Fruit fly (Drosophila melanogaster) whole organism, embryonic: ENCODE data around the gene CG11307.

Experiments used
- Asciz ChIP-seq: fragments of 200-800 bp; sonication (Bioruptor generic); optimal IDR thresholded peaks from 2 replicates; lab custom pipeline; 2017; ENCODE audit warnings: missing biosample characterization, mild to moderate bottlenecking, missing genetic modification characterization, missing genetic modification reagents
- CG1024 ChIP-seq: fragments of 200-800 bp; sonication (Bioruptor generic); IDR thresholded peaks from 2 replicates; pipeline ENCODE4 v1.3.6; 2022; ENCODE audit warnings: missing biosample characterization, missing genetic modification characterization
- CG11504 ChIP-seq: fragments of 200-800 bp; sonication (Bioruptor generic); optimal IDR thresholded peaks from 3 replicates; lab custom pipeline; 2019; ENCODE audit warnings: missing biosample characterization, mild to moderate bottlenecking, missing genetic modification characterization, moderate library complexity
- CG12155 ChIP-seq: fragments of 200-800 bp; sonication (Bioruptor generic); optimal IDR thresholded peaks from 3 replicates; lab custom pipeline; 2016; ENCODE audit warnings: missing biosample characterization, missing genetic modification characterization
- CG12219 ChIP-seq: fragments of 200-800 bp; sonication (Bioruptor generic); optimal IDR thresholded peaks from 3 replicates; lab custom pipeline; 2018; ENCODE audit warnings: missing biosample characterization, mild to moderate bottlenecking, missing genetic modification characterization
- CG13624 ChIP-seq: fragments of 200-800 bp; sonication (Bioruptor generic); optimal IDR thresholded peaks from 2 replicates; lab custom pipeline; 2016; ENCODE audit warnings: missing biosample characterization, missing genetic modification characterization
- CG1603 ChIP-seq: fragments of 200-800 bp; sonication (Bioruptor generic); optimal IDR thresholded peaks from 2 replicates; lab custom pipeline; 2019; ENCODE audit warnings: missing biosample characterization, mild to moderate bottlenecking, missing genetic modification characterization, moderate library complexity
- CG17802 ChIP-seq: fragments of 200-800 bp; sonication (Bioruptor generic); optimal IDR thresholded peaks from 2 replicates; lab custom pipeline; 2018; ENCODE audit warnings: missing biosample characterization, mild to moderate bottlenecking, missing genetic modification characterization, moderate library complexity
- CG17829 ChIP-seq: fragments of 200-800 bp; optimal IDR thresholded peaks from 2 replicates; lab custom pipeline; 2019; ENCODE audit warnings: missing biosample characterization, mild to moderate bottlenecking, missing genetic modification characterization, moderate library complexity
- CG32532 ChIP-seq: fragments of 200-800 bp; sonication (Bioruptor generic); IDR thresholded peaks from 2 replicates; pipeline ENCODE4 v1.3.6; 2022; ENCODE audit warnings: missing biosample characterization, missing genetic modification characterization
- CG34224 ChIP-seq: fragments of 200-800 bp; sonication (Bioruptor generic); IDR thresholded peaks from 3 replicates; pipeline ENCODE4 v1.3.6; 2022; ENCODE audit warnings: missing biosample characterization, missing genetic modification characterization; ENCODE audit not compliant: partially characterized antibody
- CG3995 ChIP-seq: fragments of 200-800 bp; sonication (Bioruptor generic); optimal IDR thresholded peaks from 3 replicates; lab custom pipeline; 2016; ENCODE audit warnings: missing biosample characterization, missing genetic modification characterization
- CG6272 ChIP-seq: fragments of 200-800 bp; sonication (Bioruptor generic); IDR thresholded peaks from 2 replicates; pipeline ENCODE4 v1.3.6; 2022; ENCODE audit warnings: missing biosample characterization, missing genetic modification characterization
- CG8924 ChIP-seq: fragments of 200-800 bp; optimal IDR thresholded peaks from 3 replicates; lab custom pipeline; 2019; ENCODE audit warnings: missing biosample characterization, mild to moderate bottlenecking, missing genetic modification characterization, moderate library complexity
- CG8944 ChIP-seq: fragments of 200-800 bp; sonication (Bioruptor generic); optimal IDR thresholded peaks from 3 replicates; lab custom pipeline; 2016; ENCODE audit warnings: missing biosample characterization, missing genetic modification characterization
- CG9727 ChIP-seq: fragments of 200-800 bp; sonication (Bioruptor generic); optimal IDR thresholded peaks from 3 replicates; lab custom pipeline; 2017; ENCODE audit warnings: missing biosample characterization, mild to moderate bottlenecking, missing genetic modification characterization
- Camta ChIP-seq: fragments of 200-800 bp; sonication (Bioruptor generic); optimal IDR thresholded peaks from 2 replicates; lab custom pipeline; 2016; ENCODE audit warnings: missing biosample characterization, missing genetic modification characterization
- CoRest ChIP-seq: fragments of 200-800 bp; sonication (Bioruptor generic); optimal IDR thresholded peaks from 3 replicates; lab custom pipeline; 2018; ENCODE audit warnings: missing biosample characterization, mild to moderate bottlenecking, missing genetic modification characterization, moderate library complexity
- Doc3 ChIP-seq: fragments of 200-800 bp; sonication (Bioruptor generic); IDR thresholded peaks from 3 replicates; pipeline ENCODE4 v1.3.6; 2022; ENCODE audit warnings: missing biosample characterization, missing genetic modification characterization; ENCODE audit not compliant: partially characterized antibody
- Ets97D ChIP-seq: fragments of 200-800 bp; sonication (Bioruptor generic); optimal IDR thresholded peaks from 3 replicates; lab custom pipeline; 2016; ENCODE audit warnings: missing biosample characterization, missing genetic modification characterization
- HLHmδ ChIP-seq: fragments of 200-800 bp; sonication (Bioruptor generic); optimal IDR thresholded peaks from 2 replicates; lab custom pipeline; 2018; ENCODE audit warnings: missing biosample characterization, mild to moderate bottlenecking, missing genetic modification characterization, moderate library complexity
- HmgZ ChIP-seq: fragments of 200-800 bp; sonication (Bioruptor generic); optimal IDR thresholded peaks from 2 replicates; lab custom pipeline; 2018; ENCODE audit warnings: missing biosample characterization, mild to moderate bottlenecking, missing genetic modification characterization
- Lhr ChIP-seq: fragments of 200-800 bp; sonication (Bioruptor generic); optimal IDR thresholded peaks from 3 replicates; lab custom pipeline; 2017; ENCODE audit warnings: mild to moderate bottlenecking, missing biosample characterization, missing genetic modification reagents, missing genetic modification characterization
- MBD-R2 ChIP-seq: fragments of 200-800 bp; sonication (Bioruptor generic); IDR thresholded peaks from 2 replicates; pipeline ENCODE4 v1.3.6; 2022; ENCODE audit warnings: missing biosample characterization, missing genetic modification characterization
- MESR4 ChIP-seq: fragments of 200-800 bp; sonication (Bioruptor generic); optimal IDR thresholded peaks from 2 replicates; lab custom pipeline; 2018; ENCODE audit warnings: missing biosample characterization, mild to moderate bottlenecking, missing genetic modification characterization, moderate library complexity
- Med ChIP-seq: fragments of 200-800 bp; sonication (Bioruptor generic); peaks from one replicate; lab custom pipeline; 2016; ENCODE audit warnings: missing biosample characterization, missing genetic modification characterization, mild to moderate bottlenecking, inconsistent platforms, moderate library complexity
- Opbp ChIP-seq: fragments of 200-800 bp; sonication (Bioruptor generic); IDR thresholded peaks from 3 replicates; pipeline ENCODE4 v1.3.6; 2022; ENCODE audit warnings: missing biosample characterization, missing genetic modification characterization; ENCODE audit not compliant: partially characterized antibody
- Rfx ChIP-seq: fragments of 200-800 bp; sonication (Bioruptor generic); IDR thresholded peaks from 2 replicates; pipeline ENCODE4 v1.3.6; 2022; ENCODE audit warnings: missing biosample characterization, missing genetic modification characterization
- Sry-δ ChIP-seq: fragments of 200-800 bp; sonication (Bioruptor generic); optimal IDR thresholded peaks from 2 replicates; lab custom pipeline; 2016; ENCODE audit warnings: missing biosample characterization, missing genetic modification characterization
- Ssrp ChIP-seq: fragments of 200-800 bp; sonication (Bioruptor generic); optimal IDR thresholded peaks from 2 replicates; lab custom pipeline; 2018; ENCODE audit warnings: missing biosample characterization, mild to moderate bottlenecking, missing genetic modification characterization, moderate library complexity
- Xrp1 ChIP-seq: fragments of 200-800 bp; sonication (Bioruptor generic); IDR thresholded peaks from 2 replicates; pipeline ENCODE4 v1.3.6; 2022; ENCODE audit warnings: missing biosample characterization, missing genetic modification characterization
- ap ChIP-seq: fragments of 200-800 bp; sonication (Bioruptor generic); IDR thresholded peaks from 2 replicates; pipeline ENCODE4 v1.3.6; 2022; ENCODE audit warnings: missing biosample characterization, missing genetic modification characterization
- ase ChIP-seq: fragments of 200-800 bp; sonication (Bioruptor generic); IDR thresholded peaks from 3 replicates; pipeline ENCODE4 v1.3.6; 2022; ENCODE audit warnings: missing biosample characterization, missing genetic modification characterization
- cad ChIP-seq: fragments of >200 bp; optimal IDR thresholded peaks from 2 replicates; lab custom pipeline; 2017; ENCODE audit warnings: missing biosample characterization, missing genetic modification characterization
- caup ChIP-seq: fragments of 200-800 bp; sonication (Bioruptor generic); optimal IDR thresholded peaks from 3 replicates; lab custom pipeline; 2017; ENCODE audit warnings: missing biosample characterization, mild to moderate bottlenecking, missing genetic modification characterization, moderate library complexity; ENCODE audit not compliant: severe bottlenecking
- da ChIP-seq: fragments of 200-800 bp; sonication (Bioruptor generic); optimal IDR thresholded peaks from 2 replicates; lab custom pipeline; 2016; ENCODE audit warnings: missing biosample characterization, missing genetic modification characterization
- dan ChIP-seq: fragments of 200-800 bp; sonication (Bioruptor generic); IDR thresholded peaks from 2 replicates; pipeline ENCODE4 v1.3.6; 2022; ENCODE audit warnings: missing biosample characterization, missing genetic modification characterization
- ewg ChIP-seq: fragments of 200-800 bp; sonication (Bioruptor generic); optimal IDR thresholded peaks from 3 replicates; lab custom pipeline; 2017; ENCODE audit warnings: mild to moderate bottlenecking, missing biosample characterization, missing genetic modification reagents, missing genetic modification characterization
- gro ChIP-seq: fragments of 200-800 bp; sonication (Bioruptor generic); optimal IDR thresholded peaks from 2 replicates; lab custom pipeline; 2016; ENCODE audit warnings: missing biosample characterization, missing genetic modification characterization
- gt ChIP-seq: fragments of 200-800 bp; sonication (Bioruptor generic); IDR thresholded peaks from 2 replicates; pipeline ENCODE4 v1.3.6; 2022; ENCODE audit warnings: missing biosample characterization, missing genetic modification characterization
- hth ChIP-seq: fragments of >200 bp; optimal IDR thresholded peaks from 2 replicates; lab custom pipeline; 2017; ENCODE audit warnings: inconsistent platforms
- ken ChIP-seq: fragments of 200-800 bp; sonication (Bioruptor generic); IDR thresholded peaks from 3 replicates; pipeline ENCODE4 v1.3.6; 2022; ENCODE audit warnings: missing biosample characterization, missing genetic modification characterization
- kni ChIP-seq: fragments of 200-800 bp; sonication (Bioruptor generic); optimal IDR thresholded peaks from 3 replicates; lab custom pipeline; 2017; ENCODE audit warnings: mild to moderate bottlenecking, missing biosample characterization, missing genetic modification reagents, missing genetic modification characterization
- mam ChIP-seq: fragments of 200-800 bp; sonication (Bioruptor generic); optimal IDR thresholded peaks from 3 replicates; lab custom pipeline; 2016; ENCODE audit warnings: missing biosample characterization, missing genetic modification characterization
- nerfin-2 ChIP-seq: fragments of 200-800 bp; sonication (Bioruptor generic); IDR thresholded peaks from 2 replicates; pipeline ENCODE4 v1.3.6; 2022; ENCODE audit warnings: missing biosample characterization, missing genetic modification characterization; ENCODE audit not compliant: partially characterized antibody
- pb ChIP-seq: fragments of 200-800 bp; sonication (Bioruptor generic); optimal IDR thresholded peaks from 3 replicates; lab custom pipeline; 2016; ENCODE audit warnings: missing biosample characterization, missing genetic modification characterization
- peb ChIP-seq: fragments of 200-800 bp; sonication (Bioruptor generic); IDR thresholded peaks from 2 replicates; pipeline ENCODE4 v1.3.6; 2022; ENCODE audit warnings: missing biosample characterization, missing genetic modification characterization
- stwl ChIP-seq: fragments of 200-800 bp; sonication (Bioruptor generic); optimal IDR thresholded peaks from 3 replicates; lab custom pipeline; 2018; ENCODE audit warnings: missing biosample characterization, mild to moderate bottlenecking, missing genetic modification characterization, moderate library complexity
- tgo ChIP-seq: fragments of 200-800 bp; sonication (Bioruptor generic); IDR thresholded peaks from 3 replicates; pipeline ENCODE4 v1.3.6; 2022; ENCODE audit warnings: missing biosample characterization, missing genetic modification characterization
- unc-4 ChIP-seq: fragments of 200-800 bp; sonication (Bioruptor generic); IDR thresholded peaks from 2 replicates; pipeline ENCODE4 v1.3.6; 2022; ENCODE audit warnings: missing biosample characterization, missing genetic modification characterization; ENCODE audit not compliant: partially characterized antibody
- wdn ChIP-seq: fragments of 200-800 bp; sonication (Bioruptor generic); IDR thresholded peaks from 2 replicates; pipeline ENCODE4 v1.3.6; 2022; ENCODE audit warnings: missing biosample characterization, missing genetic modification characterization

CG11307 gene

DNA sequence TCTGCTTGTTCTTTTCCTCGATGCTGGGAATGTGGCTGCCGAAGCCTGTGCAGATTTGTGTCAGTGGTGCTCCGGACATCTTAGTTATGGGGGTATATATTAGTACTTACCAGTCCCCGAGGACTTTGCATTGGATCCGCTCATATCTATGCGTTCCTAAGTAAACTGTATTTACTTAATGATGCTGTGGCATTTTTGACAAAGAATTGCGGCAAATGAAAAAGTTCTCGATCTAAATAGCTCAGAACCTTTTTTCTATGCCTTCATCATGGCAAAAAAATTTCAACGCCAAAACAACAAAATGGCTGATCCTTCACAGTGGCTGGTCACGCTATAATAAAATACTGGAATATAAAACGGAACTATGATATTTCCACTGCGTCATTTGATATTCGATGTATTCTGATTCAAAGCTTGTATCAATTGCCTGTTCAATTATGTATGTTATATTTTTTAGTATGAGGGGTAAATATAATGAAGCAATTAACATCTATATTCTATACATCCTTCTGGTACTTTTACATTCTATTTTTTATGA is 16.8 kb downstream of the CG11307 start, which contains the start of gene MED1 (continued):
- TF ChIP-seq CG17829 (tag; lab: Kevin White, UChicago): peak; percentile 30
- TF ChIP-seq Sry-δ (GFP tag; lab: Kevin White, UChicago): peak; percentile 26
- no peak for TF ChIP-seq nerfin-2 (GFP tag; lab: Robert Waterston, UW)
- no peak for TF ChIP-seq da
- peak; percentile 50 for TF ChIP-seq CG1024 (GFP tag; lab: Robert Waterston, UW)
- no peak for TF ChIP-seq gt (GFP tag; lab: Robert Waterston, UW)
- TF ChIP-seq hth (lab: Kevin White, UChicago): no peak
- TF ChIP-seq CG34224 (GFP tag; lab: Robert Waterston, UW): no peak
- peak; percentile 29 for TF ChIP-seq Ets97D
- TF ChIP-seq CG3995 (GFP tag; lab: Kevin White, UChicago): peak; percentile 21
- peak; percentile 22 for TF ChIP-seq Ssrp (tag; lab: Kevin White, UChicago)
- TF ChIP-seq CG8924 (tag; lab: Kevin White, UChicago): no peak
- TF ChIP-seq kni: no peak
- no peak for TF ChIP-seq CG8944 (GFP tag; lab: Kevin White, UChicago)
- no peak for TF ChIP-seq CG12155 (GFP tag; lab: Kevin White, UChicago)
- 0 out of 3 replicates have a peak, but pooled peaks have one; percentile 14 for TF ChIP-seq Opbp (GFP tag; lab: Robert Waterston, UW)
- TF ChIP-seq ken: no peak
- no peak for TF ChIP-seq dan (GFP tag; lab: Robert Waterston, UW)
- TF ChIP-seq CG6272 (GFP tag; lab: Robert Waterston, UW): no peak
- TF ChIP-seq Doc3: no peak
- no peak for TF ChIP-seq CG11504 (tag; lab: Kevin White, UChicago)
- TF ChIP-seq wdn (GFP tag; lab: Robert Waterston, UW): no peak
- no peak for TF ChIP-seq CG9727 (GFP tag; lab: Kevin White, UChicago)
- no peak for TF ChIP-seq CG12219 (GFP tag; lab: Kevin White, UChicago)
- TF ChIP-seq unc-4 (GFP tag; lab: Robert Waterston, UW): no peak
- TF ChIP-seq MBD-R2 (GFP tag; lab: Robert Waterston, UW): peak; percentile 57
- peak; percentile 17 for TF ChIP-seq Lhr
- peak; percentile 69 for TF ChIP-seq CG1603 (tag; lab: Kevin White, UChicago)
- TF ChIP-seq cad: no peak
- TF ChIP-seq gro (GFP tag; lab: Kevin White, UChicago): no peak
- no peak for TF ChIP-seq pb (GFP tag; lab: Kevin White, UChicago)
- TF ChIP-seq Med: peak; percentile 46
- 0 out of 2 replicates have a peak, but pooled peaks have one; percentile 13 for TF ChIP-seq CG32532 (GFP tag; lab: Robert Waterston, UW)
- no peak for TF ChIP-seq ase (GFP tag; lab: Robert Waterston, UW)
- no peak for TF ChIP-seq Camta (GFP tag; lab: Kevin White, UChicago)
- no peak for TF ChIP-seq caup
- peak; percentile 39; the same call in 1 of the 2 replicates for TF ChIP-seq Rfx (GFP tag; lab: Robert Waterston, UW)
- TF ChIP-seq tgo: no peak
- TF ChIP-seq Xrp1: no peak
- peak; percentile 75 for TF ChIP-seq CG17802 (tag; lab: Kevin White, UChicago)
- TF ChIP-seq ewg (GFP tag; lab: Kevin White, UChicago): no peak
- peak; percentile 6 for TF ChIP-seq mam (GFP tag; lab: Kevin White, UChicago)
- TF ChIP-seq MESR4 (GFP tag; lab: Kevin White, UChicago): peak; percentile 89
- peak; percentile 23 for TF ChIP-seq HmgZ (tag; lab: Kevin White, UChicago)
- no peak for TF ChIP-seq HLHmδ (GFP tag; lab: Kevin White, UChicago)
- TF ChIP-seq CoRest: peak; percentile 31
- TF ChIP-seq ap: no peak
- TF ChIP-seq peb: no peak
- no peak for TF ChIP-seq Asciz (GFP tag; lab: Kevin White, UChicago)
- no peak for TF ChIP-seq CG13624 (GFP tag; lab: Kevin White, UChicago)
- TF ChIP-seq stwl (tag; lab: Kevin White, UChicago): peak; percentile 71
